Worm (Caenorhabditis elegans) whole organism, early embryonic: ENCODE results near the gene Y45F3A.8.

Source experiments
- ama-1 ChIP-seq: fragments of 150-350 bp; optimal IDR thresholded peaks from 2 replicates; lab custom pipeline; 2014
- ets-7 ChIP-seq: sonication (generic microtip); optimal IDR thresholded peaks from 2 replicates; lab custom pipeline; 2016; ENCODE audit warnings: missing genotype, missing genetic modification characterization, missing compliant biosample characterization
- hmg-4 ChIP-seq: fragments of 200-800 bp; sonication (Bioruptor generic); optimal IDR thresholded peaks from 2 replicates; lab custom pipeline; 2018; ENCODE audit warnings: mild to moderate bottlenecking, missing genetic modification characterization, missing compliant biosample characterization

DNA sequence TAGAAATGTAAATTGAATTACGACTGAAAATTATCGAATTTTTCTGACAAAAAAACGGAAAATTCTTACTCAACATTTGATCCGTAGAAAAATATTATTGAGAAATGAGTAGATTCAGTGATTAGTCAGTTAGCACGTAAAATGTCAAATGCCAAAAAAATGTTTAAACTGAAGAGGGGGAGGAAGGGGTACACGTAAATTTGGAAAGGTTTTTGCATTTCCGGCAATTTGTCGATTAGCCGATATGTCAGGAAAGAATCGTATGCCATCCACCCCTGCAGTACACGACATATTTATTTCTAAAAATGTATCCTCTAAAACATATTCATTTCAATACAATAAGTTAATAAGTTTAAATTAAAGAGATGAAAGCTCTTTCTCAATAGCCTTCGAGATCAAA, 34.7 kb downstream of the Y45F3A.8 start, which contains the start of gene T21C12.4:
- TF ChIP-seq ets-7 (tag; lab: Kevin White, UChicago) (no peak), ama-1 (lab: Kevin White, UChicago) (no peak), hmg-4 (GFP tag; lab: Kevin White, UChicago) (no peak)
